Worm (Caenorhabditis elegans): ENCODE measurements around the gene fbxb-30.
"Not testable (repeated sequence)": the region's sequence is repeated elsewhere in the genome, so short reads cannot be mapped to it uniquely, and the experiment has no call there.

The fbxb-30 gene

DNA sequence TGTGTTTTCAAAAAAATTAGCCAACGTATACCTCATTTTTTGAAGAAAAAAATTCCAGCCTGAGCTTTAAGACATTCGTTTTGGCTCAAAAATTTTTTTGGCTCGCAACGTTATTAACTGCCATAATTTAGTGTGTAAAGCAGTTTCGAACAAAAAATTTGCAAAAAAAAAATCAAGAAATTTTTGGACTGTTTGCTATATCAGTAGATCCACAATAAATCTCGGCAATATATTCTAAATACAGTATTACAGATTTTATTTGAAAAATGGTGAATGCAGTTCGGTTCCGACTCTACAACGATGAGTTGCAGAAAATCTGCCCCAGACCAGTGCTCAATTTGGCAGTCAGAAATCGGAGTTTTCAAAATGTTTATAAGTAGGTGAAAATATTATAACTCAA, 33.1 kb downstream of the fbxb-30 start, which contains the start of gene C32B5.6:
Gene C32B5.6 (plus strand): TSS at position 301 of the 400 bp plus-strand sequence.
- TF ChIP-seq nhr-232, pax-1, ceh-22 (tag; optimal IDR thresholded peaks at IDR 0.05): not testable (repeated sequence)

DNA sequence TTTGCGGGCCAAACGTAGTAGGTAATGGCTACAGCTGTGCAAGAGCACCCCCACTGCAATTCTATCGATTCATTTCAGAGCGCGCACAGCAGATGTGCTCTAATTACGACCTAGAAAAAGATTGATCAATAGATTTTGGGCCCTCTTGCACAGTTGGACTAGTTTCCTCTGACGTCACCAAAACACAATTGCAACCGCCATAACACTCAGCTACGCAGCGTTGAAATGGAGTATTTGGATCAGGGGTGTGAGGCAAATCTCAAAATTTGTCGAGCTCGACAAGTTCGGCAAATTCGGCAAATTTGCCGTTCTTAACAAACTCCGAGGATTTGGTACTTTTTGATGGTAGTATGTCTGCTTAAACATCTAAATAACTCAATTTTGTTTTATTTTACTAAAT, 34.3 kb downstream of the fbxb-30 start, which contains the start of gene fbxc-18:
Gene fbxc-18 (minus strand): TSS at position 101 of the 400 bp plus-strand sequence.
- TF ChIP-seq K09A11.1 (tag; optimal IDR thresholded peaks at IDR 0.05; ENCODE audit: insufficient read depth); pha-2 (tag; optimal IDR thresholded peaks at IDR 0.05); ets-4 (tag; optimal IDR thresholded peaks at IDR 0.05): not testable (repeated sequence)

DNA sequence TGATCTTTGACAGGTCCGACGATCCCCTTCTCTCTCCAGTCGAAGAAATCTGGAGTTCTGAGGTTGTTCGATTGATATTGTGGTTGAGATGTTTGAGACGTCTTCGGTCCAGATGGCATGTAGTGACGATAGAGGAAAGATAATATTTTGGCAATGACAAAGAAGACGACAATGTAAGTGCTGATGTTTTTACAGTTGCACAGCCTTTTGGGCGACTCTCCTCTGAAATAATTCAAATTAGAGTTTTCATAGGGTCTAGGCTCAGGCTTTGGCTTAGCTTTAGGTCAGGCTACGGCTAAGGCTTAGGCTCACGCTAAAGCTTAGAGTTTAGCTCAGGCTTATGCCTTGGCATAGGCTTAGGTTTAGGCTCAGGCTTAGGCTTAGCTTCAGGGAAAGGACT, 39.3 kb downstream of the fbxb-30 start, which contains the start of gene C32B5.13:
Gene C32B5.13 (minus strand): TSS at position 101 of the 400 bp plus-strand sequence.
- TF ChIP-seq nfya-1 (tag; optimal IDR thresholded peaks at IDR 0.05), result no peak
- no peak for TF ChIP-seq pha-4 (tag; optimal IDR thresholded peaks at IDR 0.05)
- no peak for TF ChIP-seq unc-86 (tag; optimal IDR thresholded peaks at IDR 0.05)
- no peak for TF ChIP-seq ceh-22 (tag; optimal IDR thresholded peaks at IDR 0.05)
- TF ChIP-seq ceh-45 (GFP tag; IDR thresholded peaks at IDR 0.05), result no peak
- no peak for TF ChIP-seq ceh-34 (tag; optimal IDR thresholded peaks at IDR 0.05)
- no peak for TF ChIP-seq unc-55 (GFP tag; optimal IDR thresholded peaks at IDR 0.05)
- no peak for TF ChIP-seq sdc-2 (tag; optimal IDR thresholded peaks at IDR 0.05)
- no peak for TF ChIP-seq lin-11 (tag; optimal IDR thresholded peaks at IDR 0.05)
- TF ChIP-seq K02D7.2 (tag; optimal IDR thresholded peaks at IDR 0.05), result no peak
- TF ChIP-seq pag-3 (tag; optimal IDR thresholded peaks at IDR 0.05; ENCODE audit: borderline replicate concordance), result no peak
- TF ChIP-seq pros-1 (tag; optimal IDR thresholded peaks at IDR 0.05), result no peak
- TF ChIP-seq hlh-8 (tag; optimal IDR thresholded peaks at IDR 0.05), result no peak
- TF ChIP-seq F13H6.1 (tag; optimal IDR thresholded peaks at IDR 0.05), result no peak
- TF ChIP-seq dmd-4 (tag; optimal IDR thresholded peaks at IDR 0.05; ENCODE audit: borderline replicate concordance), result no peak
- TF ChIP-seq rnt-1 (tag; optimal IDR thresholded peaks at IDR 0.05), result no peak
- TF ChIP-seq fkh-10 (GFP tag; optimal IDR thresholded peaks at IDR 0.05), result no peak
- no peak for TF ChIP-seq ceh-9 (tag; optimal IDR thresholded peaks at IDR 0.05)
- no peak for TF ChIP-seq pqm-1 (tag; optimal IDR thresholded peaks at IDR 0.05)

DNA sequence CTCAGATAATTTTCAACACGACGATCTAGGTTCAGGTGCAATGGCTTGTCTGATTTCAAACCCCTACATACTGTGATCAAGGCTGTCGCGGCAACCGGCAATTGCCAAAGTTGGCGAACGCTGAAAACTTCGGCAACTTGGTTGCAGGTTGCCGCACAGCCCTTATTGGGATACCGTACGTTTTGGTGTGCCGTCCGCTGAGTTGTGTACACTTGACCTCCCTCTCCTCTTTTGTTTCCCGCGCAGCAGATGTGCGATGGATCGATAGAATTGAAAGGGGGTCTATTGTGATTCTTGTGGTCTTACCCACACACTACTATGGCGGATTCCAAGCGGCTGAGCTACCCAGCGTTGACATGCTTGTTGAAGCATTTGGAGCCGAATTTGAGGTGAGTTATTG, 41.0 kb downstream of the fbxb-30 start, which contains the start of the genes C32B5.18 and C32B5.7:
Gene C32B5.18 (plus strand): TSS at position 301 of the 400 bp plus-strand sequence.
Gene C32B5.7 (plus strand): TSS at position 311 of the 400 bp plus-strand sequence.
- TF ChIP-seq pros-1 (tag; optimal IDR thresholded peaks at IDR 0.05) (no peak), fkh-6 (tag; optimal IDR thresholded peaks at IDR 0.05) (no peak)

DNA sequence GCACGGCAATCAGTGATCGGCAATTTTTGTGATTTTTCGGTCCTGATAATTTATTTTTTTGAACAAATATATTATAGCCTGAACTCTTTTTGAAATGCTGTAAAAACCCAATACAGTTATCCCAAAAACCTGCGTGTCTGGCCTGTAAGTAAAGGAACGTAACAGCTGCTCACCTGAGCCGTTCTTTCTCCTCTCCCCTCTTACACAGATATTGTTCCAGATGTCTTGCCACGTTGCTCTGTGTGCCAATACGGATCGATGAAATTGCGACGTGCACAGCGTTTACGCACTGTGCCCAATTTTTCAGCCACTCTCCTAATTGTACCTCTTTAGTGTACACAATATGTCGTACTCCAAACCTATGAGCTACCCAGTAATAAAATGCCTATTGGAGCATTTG, 42.6 kb downstream of the fbxb-30 start, which contains the start of gene sdz-4:
Gene sdz-4 (plus strand): TSS at position 301 of the 400 bp plus-strand sequence.
- no peak for TF ChIP-seq mec-3 (tag; optimal IDR thresholded peaks at IDR 0.05; ENCODE audit: borderline replicate concordance)
- no peak for TF ChIP-seq zip-5 (tag; optimal IDR thresholded peaks at IDR 0.05)
- no peak for TF ChIP-seq ceh-34 (tag; optimal IDR thresholded peaks at IDR 0.05)
- no peak for TF ChIP-seq lin-11 (tag; optimal IDR thresholded peaks at IDR 0.05)
- no peak for TF ChIP-seq dve-1 (tag; optimal IDR thresholded peaks at IDR 0.05)
- TF ChIP-seq elt-2 (tag; optimal IDR thresholded peaks at IDR 0.05), result no peak
- TF ChIP-seq dmd-4 (tag; optimal IDR thresholded peaks at IDR 0.05; ENCODE audit: borderline replicate concordance), result no peak
- no peak for TF ChIP-seq sox-2 (GFP tag; IDR thresholded peaks at IDR 0.05)
- no peak for TF ChIP-seq hlh-8 (tag; optimal IDR thresholded peaks at IDR 0.05)
- TF ChIP-seq ahr-1 (tag; optimal IDR thresholded peaks at IDR 0.05), result no peak
- TF ChIP-seq ceh-48 (tag; optimal IDR thresholded peaks at IDR 0.05), result no peak

DNA sequence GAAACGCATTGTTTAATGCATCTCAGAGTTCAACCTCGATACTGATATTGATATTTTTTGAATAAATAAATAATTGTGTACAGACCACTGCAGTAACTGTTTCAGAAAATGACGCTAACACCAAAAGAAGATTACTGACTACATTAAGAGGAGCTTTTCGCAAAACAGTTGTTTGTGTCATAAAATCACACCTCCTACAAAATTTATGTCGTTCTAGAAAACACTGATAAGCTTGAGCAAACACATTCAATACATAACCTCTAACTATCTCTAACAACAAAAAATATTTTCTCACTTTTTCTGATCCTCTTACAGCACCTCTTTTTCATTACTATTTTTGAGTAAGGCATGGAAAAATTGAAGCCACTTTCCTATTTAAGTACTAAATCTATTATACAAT, 46.6 kb downstream of the fbxb-30 start, which contains the start of gene fbxc-7:
Gene fbxc-7 (plus strand): TSS at position 301 of the 400 bp plus-strand sequence.
- TF ChIP-seq ceh-18, pax-1, Y22D7AL.16 (tag; optimal IDR thresholded peaks at IDR 0.05): not testable (repeated sequence)
